Worm (Caenorhabditis elegans) whole organism, mixed stage, embryonic: ENCODE data around the gene clec-9.

ENCODE experiments used
- lin-13 ChIP-seq: fragments of 150-350 bp; optimal IDR thresholded peaks from 2 replicates; lab custom pipeline; 2014; ENCODE audit warnings: missing biosample characterization, missing genetic modification characterization
- lsy-2 ChIP-seq: fragments of 150-350 bp; optimal IDR thresholded peaks from 2 replicates; lab custom pipeline; 2014; ENCODE audit warnings: missing biosample characterization, missing genetic modification characterization
- nhr-12 ChIP-seq: fragments of 150-350 bp; optimal IDR thresholded peaks from 2 replicates; lab custom pipeline; 2014; ENCODE audit warnings: missing biosample characterization, missing genetic modification characterization
- nhr-237 ChIP-seq: fragments of 150-350 bp; optimal IDR thresholded peaks from 2 replicates; lab custom pipeline; 2014; ENCODE audit warnings: missing biosample characterization, missing genetic modification characterization
- nhr-28 ChIP-seq: fragments of 150-350 bp; optimal IDR thresholded peaks from 2 replicates; lab custom pipeline; 2014; ENCODE audit warnings: missing biosample characterization, missing genetic modification characterization
- nhr-76 ChIP-seq: sonication (generic microtip); optimal IDR thresholded peaks from 2 replicates; lab custom pipeline; 2017; ENCODE audit warnings: missing biosample characterization, missing genetic modification characterization
- pha-4 ChIP-seq: fragments of 150-350 bp; optimal IDR thresholded peaks from 2 replicates; lab custom pipeline; 2018; ENCODE audit warnings: missing biosample characterization, missing genetic modification reagents, missing genetic modification characterization
- unc-62 ChIP-seq: fragments of 150-350 bp; optimal IDR thresholded peaks from 2 replicates; lab custom pipeline; 2014; ENCODE audit warnings: missing biosample characterization, missing genetic modification reagents, missing genetic modification characterization

DNA sequence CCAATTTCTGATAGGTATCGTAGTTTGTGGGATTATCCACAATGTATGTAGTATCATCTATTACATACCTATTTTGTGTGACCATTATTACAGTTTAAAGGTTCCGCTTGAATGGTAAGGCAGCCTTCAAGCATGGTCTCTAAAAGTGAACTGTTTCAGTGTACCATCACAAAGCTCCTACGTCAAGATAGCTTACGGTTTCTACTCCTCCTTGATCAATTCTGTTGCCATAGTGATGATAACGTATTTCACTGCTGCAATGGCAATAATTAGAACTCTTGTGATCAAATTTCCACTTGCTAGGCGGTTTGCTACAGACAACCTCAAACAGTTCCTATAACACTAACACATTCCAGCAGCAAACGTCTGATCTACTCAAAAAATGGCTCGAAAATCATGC lies 23.1 kb downstream of the clec-9 start:
- TF ChIP-seq lsy-2 (tag; lab: Kevin White, UChicago) (no peak), nhr-237 (tag; lab: Kevin White, UChicago) (no peak), nhr-76 (tag; lab: Kevin White, UChicago) (no peak), unc-62 (GFP tag; lab: Kevin White, UChicago) (no peak), pha-4 (no peak), nhr-28 (tag; lab: Kevin White, UChicago) (no peak), lin-13 (tag; lab: Kevin White, UChicago) (no peak), nhr-12 (tag; lab: Kevin White, UChicago) (no peak)
